Worm (Caenorhabditis elegans) whole organism, L2 larva: ENCODE data around the gene esyt-2.

ENCODE experiments used
- ama-1 ChIP-seq: fragments of 150-350 bp; optimal IDR thresholded peaks from 2 replicates; lab custom pipeline; 2018; ENCODE audit warnings: inconsistent platforms
- blmp-1 ChIP-seq: sonication (generic microtip); optimal IDR thresholded peaks from 2 replicates; lab custom pipeline; 2017; ENCODE audit warnings: missing genetic modification characterization, mild to moderate bottlenecking, missing compliant biosample characterization, antibody characterized with exemption, moderate library complexity; ENCODE audit not compliant: insufficient read depth
- ceh-82 ChIP-seq: fragments of 150-350 bp; optimal IDR thresholded peaks from 2 replicates; lab custom pipeline; 2014; ENCODE audit warnings: missing biosample characterization, missing genetic modification characterization
- gmeb-1 ChIP-seq: fragments of 150-350 bp; optimal IDR thresholded peaks from 2 replicates; lab custom pipeline; 2014; ENCODE audit warnings: missing biosample characterization, missing genetic modification characterization
- mab-5 ChIP-seq: fragments of 150-350 bp; optimal IDR thresholded peaks from 2 replicates; lab custom pipeline; 2014; ENCODE audit warnings: missing biosample characterization, missing genetic modification characterization
- nhr-11 ChIP-seq: fragments of 150-350 bp; optimal IDR thresholded peaks from 2 replicates; lab custom pipeline; 2014; ENCODE audit warnings: missing biosample characterization, missing genetic modification characterization
- sem-4 ChIP-seq: fragments of 150-350 bp; optimal IDR thresholded peaks from 2 replicates; lab custom pipeline; 2014; ENCODE audit warnings: missing biosample characterization, missing genetic modification reagents, missing genetic modification characterization
- snpc-4 ChIP-seq: fragments of 150-350 bp; optimal IDR thresholded peaks from 2 replicates; lab custom pipeline; 2014; ENCODE audit warnings: missing biosample characterization, missing genetic modification characterization
- unc-62 ChIP-seq: fragments of 150-350 bp; optimal IDR thresholded peaks from 2 replicates; lab custom pipeline; 2014; ENCODE audit warnings: missing biosample characterization, missing genetic modification reagents, missing genetic modification characterization
- ztf-11 ChIP-seq: sonication (generic microtip); optimal IDR thresholded peaks from 2 replicates; lab custom pipeline; 2017; ENCODE audit warnings: missing biosample characterization, missing genetic modification characterization

- no peak for TF ChIP-seq ama-1
- TF ChIP-seq ceh-82 (tag; lab: Kevin White, UChicago) = no peak
- peak; percentile 65 for TF ChIP-seq sem-4 (tag; lab: Kevin White, UChicago)
- TF ChIP-seq snpc-4 = peak; percentile 66
- TF ChIP-seq ztf-11 (tag; lab: Kevin White, UChicago) = no peak
- peak; percentile 60 for TF ChIP-seq gmeb-1 (tag; lab: Kevin White, UChicago)
- TF ChIP-seq nhr-11 (tag; lab: Kevin White, UChicago) = no peak
- peak; percentile 76 for TF ChIP-seq blmp-1
- TF ChIP-seq mab-5 (tag; lab: Kevin White, UChicago) = peak; percentile 43
- TF ChIP-seq unc-62 = peak; percentile 44
These were observed 49.4 kb upstream of the esyt-2 start, which contains the start of gene hmg-1.2 for ce11 chrIII:6280070-6280596.
